Worm (Caenorhabditis elegans): ENCODE data around the gene lpr-2.

The lpr-2 gene

DNA sequence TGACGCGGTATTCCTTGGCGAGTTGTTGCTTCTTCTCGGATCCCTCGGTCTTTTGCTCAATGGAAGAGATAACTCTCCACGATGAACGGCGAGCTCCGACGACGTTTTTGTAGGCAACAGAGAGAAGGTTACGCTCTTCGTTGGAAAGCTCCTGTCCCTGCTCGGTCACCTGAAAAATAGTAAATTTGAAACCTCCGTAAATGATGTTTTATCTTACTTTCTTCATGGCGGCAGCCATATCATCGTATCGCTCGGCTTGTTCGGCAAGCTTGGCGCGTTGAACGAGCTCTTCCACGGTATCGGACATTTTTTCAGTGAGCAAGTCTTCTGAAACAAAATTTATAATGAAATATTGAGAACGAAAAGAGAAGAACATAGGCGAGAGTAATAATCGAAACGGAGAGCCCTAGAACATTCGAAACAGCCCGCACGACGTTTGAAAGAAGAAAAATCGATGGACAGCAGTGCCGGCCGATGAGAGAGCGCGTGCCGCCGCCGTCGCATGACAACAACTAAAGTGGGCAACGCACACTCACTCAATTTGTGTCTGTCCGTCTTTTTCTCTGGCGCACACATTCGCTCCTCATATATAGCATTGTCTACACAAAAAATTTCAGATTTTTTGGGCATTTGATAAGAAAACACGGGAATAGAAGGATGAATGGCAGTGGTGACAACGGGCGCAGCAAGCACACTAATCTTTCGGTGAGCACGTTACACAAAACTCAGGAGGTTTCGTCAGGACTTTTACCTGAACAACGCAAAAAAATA lies 42.8 kb downstream of the lpr-2 start, which contains the start of the genes par-5 and M117.3 (continued):
- TF ChIP-seq ces-1 (GFP tag; optimal IDR thresholded peaks at IDR 0.05) (no peak), unc-30 (tag; optimal IDR thresholded peaks at IDR 0.05) (no peak)

DNA sequence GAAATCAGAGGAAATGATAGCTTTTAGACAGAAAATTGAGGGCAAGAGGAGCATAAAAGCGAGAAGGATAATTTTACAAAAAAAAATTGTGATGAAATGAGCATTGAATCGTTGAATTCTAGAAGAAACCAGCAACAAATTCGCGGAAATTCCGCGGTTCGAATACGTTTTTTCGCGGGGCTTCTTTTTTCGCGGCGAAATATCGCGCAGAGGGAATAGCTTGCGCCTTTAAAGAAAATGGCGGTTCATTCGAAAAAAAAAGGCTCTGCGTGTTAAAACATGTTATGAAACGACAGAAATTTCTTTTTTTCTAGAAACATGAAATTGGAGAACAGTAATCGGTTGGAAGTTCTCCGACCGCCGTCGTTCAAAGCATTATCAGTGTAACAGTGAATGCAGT lies 43.4 kb downstream of the lpr-2 start:
- TF ChIP-seq nhr-47 (tag; optimal IDR thresholded peaks at IDR 0.05): peak; percentile 44
- no peak for TF ChIP-seq pqm-1 (tag; optimal IDR thresholded peaks at IDR 0.05)
- TF ChIP-seq C16A3.4 (tag; optimal IDR thresholded peaks at IDR 0.05): peak; percentile 49
- TF ChIP-seq nhr-71 (tag; optimal IDR thresholded peaks at IDR 0.05): peak; percentile 48
- no peak for TF ChIP-seq ceh-90 (tag; optimal IDR thresholded peaks at IDR 0.05)
- TF ChIP-seq alr-1 (tag; optimal IDR thresholded peaks at IDR 0.05; ENCODE audit: borderline replicate concordance): no peak
- TF ChIP-seq ceh-63 (GFP tag; optimal IDR thresholded peaks at IDR 0.05): no peak
- peak in 1 of 6 experiments; percentile 36 for TF ChIP-seq elt-3 (tag; optimal IDR thresholded peaks at IDR 0.05)
- TF ChIP-seq xbp-1 (tag; optimal IDR thresholded peaks at IDR 0.05): peak; percentile 52
- no peak for TF ChIP-seq pag-3 (tag; optimal IDR thresholded peaks at IDR 0.05; ENCODE audit: borderline replicate concordance, insufficient read depth)
- peak; percentile 1 for TF ChIP-seq nhr-77 (tag; optimal IDR thresholded peaks at IDR 0.05)
- TF ChIP-seq lin-15B (tag; optimal IDR thresholded peaks at IDR 0.05): peak; percentile 41
- no peak for TF ChIP-seq fkh-4 (tag; optimal IDR thresholded peaks at IDR 0.05; ENCODE audit: borderline replicate concordance)
- TF ChIP-seq mep-1 (tag; optimal IDR thresholded peaks at IDR 0.05): peak; percentile 35
- TF ChIP-seq lin-39 (tag; optimal IDR thresholded peaks at IDR 0.05): no peak
- TF ChIP-seq nhr-11 (tag; optimal IDR thresholded peaks at IDR 0.05): no peak
- TF ChIP-seq snu-23 (GFP tag; optimal IDR thresholded peaks at IDR 0.05): peak; percentile 57
- TF ChIP-seq hlh-4 (tag; optimal IDR thresholded peaks at IDR 0.05): no peak
- peak; percentile 48 for TF ChIP-seq nhr-19 (GFP tag; conservative IDR thresholded peaks at IDR 0.05)
- no peak for TF ChIP-seq ztf-4 (tag; optimal IDR thresholded peaks at IDR 0.05)
- peak; percentile 3 for TF ChIP-seq F16B12.6 (tag; optimal IDR thresholded peaks at IDR 0.05)
- TF ChIP-seq ceh-82 (tag; optimal IDR thresholded peaks at IDR 0.05): peak; percentile 10 to 85 (median 34)
- no peak for TF ChIP-seq zag-1 (tag; optimal IDR thresholded peaks at IDR 0.05)
- no peak for TF ChIP-seq unc-30 (tag; optimal IDR thresholded peaks at IDR 0.05)
- TF ChIP-seq nhr-85 (tag): peak; percentile 47
- TF ChIP-seq jun-1 (tag; optimal IDR thresholded peaks at IDR 0.05): no peak
- no peak for TF ChIP-seq hpl-2 (GFP tag; optimal IDR thresholded peaks at IDR 0.05)
- no peak for TF ChIP-seq tbx-2 (tag; optimal IDR thresholded peaks at IDR 0.05)
- TF ChIP-seq lin-35 (GFP tag; optimal IDR thresholded peaks at IDR 0.05): peak; percentile 90 to 93
- peak; percentile 15 for TF ChIP-seq unc-86 (tag; optimal IDR thresholded peaks at IDR 0.05)
- peak; percentile 17 for TF ChIP-seq blmp-1 (tag; optimal IDR thresholded peaks at IDR 0.05)
- no peak for TF ChIP-seq nhr-76 (tag; optimal IDR thresholded peaks at IDR 0.05)
- no peak for TF ChIP-seq ets-5 (GFP tag; IDR thresholded peaks at IDR 0.05)
- TF ChIP-seq dsc-1 (tag; optimal IDR thresholded peaks at IDR 0.05): peak; percentile 23
- TF ChIP-seq zip-4 (GFP tag; optimal IDR thresholded peaks at IDR 0.05): no peak
- peak; percentile 79 to 89 for TF ChIP-seq efl-1 (optimal IDR thresholded peaks at IDR 0.05)
- peak; percentile 90 to 98 for TF ChIP-seq efl-1 (GFP tag; optimal IDR thresholded peaks at IDR 0.05 in 1 of 2)
- TF ChIP-seq fkh-8 (tag; optimal IDR thresholded peaks at IDR 0.05): peak; percentile 21
- peak; percentile 38 for TF ChIP-seq pax-3 (tag; optimal IDR thresholded peaks at IDR 0.05)
- TF ChIP-seq nhr-12 (tag; optimal IDR thresholded peaks at IDR 0.05): no peak
- peak; percentile 46; the same call in 1 of the 2 replicates for TF ChIP-seq isw-1 (GFP tag; IDR thresholded peaks at IDR 0.05)
- no peak for TF ChIP-seq mab-9 (GFP tag; IDR thresholded peaks at IDR 0.05)
- peak; percentile 51 for TF ChIP-seq skn-1 (tag; optimal IDR thresholded peaks at IDR 0.05)
- TF ChIP-seq Y116A8C.19 (tag; optimal IDR thresholded peaks at IDR 0.05; ENCODE audit: borderline replicate concordance): no peak
- peak; percentile 44 to 80 for TF ChIP-seq lsy-2 (tag; optimal IDR thresholded peaks at IDR 0.05)
- no peak for TF ChIP-seq unc-62 (GFP tag; optimal IDR thresholded peaks at IDR 0.05)
- no peak for TF ChIP-seq ces-1 (GFP tag; optimal IDR thresholded peaks at IDR 0.05)
- no peak for TF ChIP-seq unc-98 (GFP tag; IDR thresholded peaks at IDR 0.05)
- peak; percentile 87 to 93 (median 89) for TF ChIP-seq dpl-1 (GFP tag; optimal IDR thresholded peaks at IDR 0.05)
- no peak for TF ChIP-seq mef-2 (tag; optimal IDR thresholded peaks at IDR 0.05)
